Worm (Caenorhabditis elegans): ENCODE measurements around the gene srh-200.

Gene srh-200

DNA sequence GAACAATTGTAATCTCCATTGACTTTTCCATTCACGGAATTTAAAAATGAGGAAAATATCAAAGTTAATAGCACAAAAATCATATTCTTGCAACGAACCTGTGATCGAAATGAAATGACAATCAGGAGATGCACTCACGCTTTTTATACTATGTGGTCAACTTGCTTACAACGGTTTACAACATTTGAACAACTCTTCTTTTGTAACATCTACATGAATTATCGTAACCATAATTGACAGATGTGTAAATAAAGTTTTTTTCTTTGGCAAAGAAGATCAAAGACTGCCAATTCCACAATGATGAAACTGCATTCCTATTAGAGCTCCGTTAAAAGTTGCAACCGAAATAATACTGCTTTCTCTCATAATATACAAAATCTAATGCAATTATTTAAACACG, 13.7 kb downstream of the srh-200 start, which contains the start of gene F07C4.10:
F07C4.10 (minus strand) TSS at position 101 of the 400 bp plus-strand sequence.
- no peak for TF ChIP-seq lsy-27 (tag; optimal IDR thresholded peaks at IDR 0.05; ENCODE audit: borderline replicate concordance, insufficient read depth)
- no peak for TF ChIP-seq ceh-27 (GFP tag; optimal IDR thresholded peaks at IDR 0.05)
- no peak for TF ChIP-seq attf-5 (GFP tag; optimal IDR thresholded peaks at IDR 0.05)
- no peak for TF ChIP-seq Y53G8AR.9 (GFP tag; conservative IDR thresholded peaks at IDR 0.05)

DNA sequence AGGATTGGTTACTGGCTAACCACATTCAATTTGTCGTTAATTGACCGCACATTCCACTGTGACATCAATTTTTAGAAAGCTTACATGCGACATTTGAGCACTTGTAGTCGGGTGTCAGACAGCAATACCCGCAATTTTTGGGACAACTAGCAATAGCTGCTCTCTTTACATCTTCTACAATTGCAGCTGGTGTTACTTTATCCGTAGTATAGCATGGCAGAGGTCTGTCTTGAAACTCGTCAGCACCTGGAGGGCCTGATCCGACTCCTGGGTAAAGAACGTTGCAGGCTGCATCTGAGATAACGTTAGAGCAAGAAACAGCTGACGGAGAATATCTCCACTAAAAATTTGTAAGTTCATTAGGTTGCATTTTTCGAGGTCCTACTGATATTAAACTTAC, 14.1 kb downstream of the srh-200 start:
- TF ChIP-seq hrde-1 (tag; optimal IDR thresholded peaks at IDR 0.05; ENCODE audit: borderline replicate concordance) (no peak), lsl-1 (GFP tag; optimal IDR thresholded peaks at IDR 0.05) (no peak), Y79H2A.3 (GFP tag; conservative IDR thresholded peaks at IDR 0.05) (no peak), ceh-100 (GFP tag; IDR thresholded peaks at IDR 0.05) (no peak), ceh-91 (GFP tag; IDR thresholded peaks at IDR 0.05) (no peak), snpc-1.3 (tag; optimal IDR thresholded peaks at IDR 0.05; ENCODE audit: insufficient read depth) (no peak), B0019.2 (GFP tag; conservative IDR thresholded peaks at IDR 0.05) (no peak), T26A5.8 (tag; optimal IDR thresholded peaks at IDR 0.05) (no peak), tbp1 (GFP tag; optimal IDR thresholded peaks at IDR 0.05) (no peak), aptf-2 (GFP tag; conservative IDR thresholded peaks at IDR 0.05) (no peak), F39B2.1 (GFP tag; IDR thresholded peaks at IDR 0.05) (no peak), repo-1 (tag; optimal IDR thresholded peaks at IDR 0.05) (no peak), chd-7 (tag; optimal IDR thresholded peaks at IDR 0.05) (no peak)

DNA sequence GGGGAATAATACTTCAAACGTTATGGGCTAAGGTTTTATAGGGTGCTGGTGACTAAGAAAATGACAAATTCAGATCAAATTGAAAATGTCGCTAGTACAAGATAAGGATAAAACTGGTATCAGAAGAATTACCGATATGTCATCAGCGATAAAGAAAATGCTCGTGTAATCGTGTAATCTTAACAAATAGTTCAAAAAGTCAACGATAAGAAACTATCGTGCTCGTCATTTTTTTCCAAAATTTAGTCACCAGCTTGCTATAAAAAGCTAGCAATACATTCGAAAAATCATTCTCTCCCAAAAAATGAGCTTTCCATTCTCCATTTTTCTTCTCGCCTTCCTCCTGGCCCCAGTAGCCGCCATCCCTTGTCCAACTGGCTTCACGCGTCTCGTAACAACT, 15.7 kb downstream of the srh-200 start, which contains the start of gene clec-45:
clec-45 (plus strand) TSS at position 301 of the 400 bp plus-strand sequence.
- TF ChIP-seq B0261.1 (tag; optimal IDR thresholded peaks at IDR 0.05) (no peak), madf-6 (GFP tag; IDR thresholded peaks at IDR 0.05) (no peak), bed-1 (GFP tag; IDR thresholded peaks at IDR 0.05) (no peak), ztf-6 (GFP tag; IDR thresholded peaks at IDR 0.05) (no peak), pbrm-1 (GFP tag; IDR thresholded peaks at IDR 0.05) (no peak), ceh-100 (GFP tag; IDR thresholded peaks at IDR 0.05) (no peak), tlf-1 (GFP tag; optimal IDR thresholded peaks at IDR 0.05) (no peak), F37B4.10 (GFP tag; IDR thresholded peaks at IDR 0.05) (no peak), Y79H2A.3 (GFP tag; conservative IDR thresholded peaks at IDR 0.05) (no peak), lsy-27 (tag; optimal IDR thresholded peaks at IDR 0.05; ENCODE audit: borderline replicate concordance, insufficient read depth) (no peak), madf-8 (GFP tag; conservative IDR thresholded peaks at IDR 0.05) (no peak), ceh-79 (tag; optimal IDR thresholded peaks at IDR 0.05) (no peak), mel-28 (tag; optimal IDR thresholded peaks at IDR 0.05; ENCODE audit: borderline replicate concordance) (no peak)

DNA sequence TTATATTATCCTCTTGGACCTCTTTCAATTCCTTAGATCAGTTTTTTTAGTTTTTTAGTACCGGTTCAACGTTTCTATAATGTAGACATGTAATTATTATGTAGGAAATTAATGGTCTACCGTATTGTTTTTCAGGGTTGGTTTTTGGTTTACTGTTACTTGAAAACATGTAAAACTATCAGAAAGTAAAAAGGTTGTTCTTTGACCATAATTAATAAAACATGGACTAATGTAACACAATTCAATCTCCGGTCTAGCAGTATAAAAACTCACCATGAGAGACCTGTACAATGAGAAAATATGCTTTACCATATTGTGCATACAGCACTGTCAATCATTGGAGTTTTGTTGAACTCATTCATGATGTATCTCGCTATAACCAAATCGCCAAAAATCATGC, 18.0 kb downstream of the srh-200 start, which contains the start of gene srd-29:
srd-29 (plus strand) TSS at position 301 of the 400 bp plus-strand sequence.
- TF ChIP-seq athp-1 (tag; optimal IDR thresholded peaks at IDR 0.05) = no peak

DNA sequence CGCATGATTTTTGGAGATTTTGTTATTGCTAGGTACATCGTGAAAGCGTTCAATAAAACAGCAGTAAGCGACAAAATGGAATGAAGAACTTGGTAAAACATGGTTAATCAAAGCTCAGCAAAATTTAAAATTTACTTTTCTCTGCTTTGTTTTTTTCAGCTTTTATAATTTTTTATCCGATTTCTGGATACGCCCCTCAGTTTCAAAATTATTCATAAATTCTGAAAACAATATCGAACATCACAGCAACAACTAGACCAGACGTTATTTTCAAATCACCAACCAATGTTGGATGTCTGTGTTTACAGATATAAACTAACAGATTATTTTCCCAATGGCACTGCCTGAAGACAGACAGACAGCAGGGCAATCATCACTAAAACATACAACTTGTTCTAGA, 18.8 kb downstream of the srh-200 start, which contains the start of gene srd-31:
srd-31 (minus strand) TSS at position 101 of the 400 bp plus-strand sequence.
- TF ChIP-seq madf-6 (GFP tag; IDR thresholded peaks at IDR 0.05) = no peak
- no peak for TF ChIP-seq snpc-3.4 (tag; optimal IDR thresholded peaks at IDR 0.05)
- no peak for TF ChIP-seq ets-4 (GFP tag; optimal IDR thresholded peaks at IDR 0.05)
- no peak for TF ChIP-seq F33H1.4 (GFP tag; IDR thresholded peaks at IDR 0.05)
- no peak for TF ChIP-seq B0035.1 (tag; optimal IDR thresholded peaks at IDR 0.05)
- no peak for TF ChIP-seq dox-1 (GFP tag; IDR thresholded peaks at IDR 0.05)
- TF ChIP-seq ztf-28 (GFP tag; IDR thresholded peaks at IDR 0.05) = no peak
- no peak for TF ChIP-seq aptf-2 (GFP tag; conservative IDR thresholded peaks at IDR 0.05)
- TF ChIP-seq ceh-40 (GFP tag; IDR thresholded peaks at IDR 0.05) = no peak
- TF ChIP-seq xnd-1 (tag; optimal IDR thresholded peaks at IDR 0.05) = no peak
- TF ChIP-seq hsf-1 (GFP tag; IDR thresholded peaks at IDR 0.05) = no peak
- no peak for TF ChIP-seq pha-4 (tag; optimal IDR thresholded peaks at IDR 0.05)
- no peak for TF ChIP-seq lag-1 (GFP tag; IDR thresholded peaks at IDR 0.05)
- no peak for TF ChIP-seq F10E7.11 (tag; optimal IDR thresholded peaks at IDR 0.05)
- no peak for TF ChIP-seq zim-3 (tag; optimal IDR thresholded peaks at IDR 0.05)
